Fruit fly (Drosophila melanogaster): ENCODE measurements around the gene hyx.

- no peak for TF ChIP-seq pad (GFP tag; optimal IDR thresholded peaks at IDR 0.05)
- no peak for TF ChIP-seq Hr96 (GFP tag; optimal IDR thresholded peaks at IDR 0.05)
- TF ChIP-seq CG11617 (GFP tag; optimal IDR thresholded peaks at IDR 0.05), result no peak
- TF ChIP-seq tj (GFP tag; optimal IDR thresholded peaks at IDR 0.05), result no peak
Observed at dm6 chr3R:9050519-9051119, 12.1 kb downstream of the hyx start, which contains the start of gene Nmdmc.
